Fruit fly (Drosophila melanogaster): ENCODE results near the gene CG9706.

- TF ChIP-seq Mnt (GFP tag; optimal IDR thresholded peaks at IDR 0.05) (no peak), CG7101 (tag; optimal IDR thresholded peaks at IDR 0.05) (no peak), ovo (GFP tag; optimal IDR thresholded peaks at IDR 0.05) (no peak), kay (GFP tag; ENCODE audit: borderline replicate concordance) (no peak), CG12768 (GFP tag; optimal IDR thresholded peaks at IDR 0.05) (no peak), CG7045 (GFP tag; optimal IDR thresholded peaks at IDR 0.05) (no peak), CG33017 (tag; optimal IDR thresholded peaks at IDR 0.05) (no peak), Hr96 (GFP tag; optimal IDR thresholded peaks at IDR 0.05) (no peak)
Observed at dm6 chr3L:16769866-16770265, 12.9 kb upstream of the CG9706 start.
